Worm (Caenorhabditis elegans) whole organism, young adult: ENCODE results near the gene ZK418.6.

Source experiments
- Y95B8A.8 ChIP-seq: fragments of 200-800 bp; sonication (Bioruptor generic); IDR thresholded peaks from 2 replicates; pipeline ENCODE4 v1.3.6; 2022; ENCODE audit warnings: missing genetic modification reagents, missing genetic modification characterization, missing compliant biosample characterization
- ama-1 ChIP-seq, 3 experiments: fragments of 150-350 bp in 1 of 3; sonication (generic microtip) in 2 of 3; optimal IDR thresholded peaks; 2 replicates each; lab custom pipeline; 2014 to 2018; ENCODE audit warnings: missing biosample characterization in 2 of 3, missing genetic modification characterization in 2 of 3, missing genetic modification reagents in 2 of 3
- ets-4 ChIP-seq: fragments of 200-800 bp; sonication (Bioruptor generic); optimal IDR thresholded peaks from 2 replicates; lab custom pipeline; 2018; ENCODE audit warnings: mild to moderate bottlenecking, missing genetic modification characterization, missing compliant biosample characterization
- fkh-3 ChIP-seq: sonication (generic microtip); optimal IDR thresholded peaks from 2 replicates; lab custom pipeline; 2016; ENCODE audit warnings: mild to moderate bottlenecking, missing genetic modification characterization, missing compliant biosample characterization
- gei-17 ChIP-seq: fragments of 200-800 bp; sonication (Bioruptor generic); optimal IDR thresholded peaks from 2 replicates; lab custom pipeline; 2018; ENCODE audit warnings: mild to moderate bottlenecking, missing genetic modification characterization, missing compliant biosample characterization
- him-1 ChIP-seq: sonication (generic microtip); optimal IDR thresholded peaks from 2 replicates; lab custom pipeline; 2016; ENCODE audit warnings: missing genotype, missing genetic modification reagents, missing genetic modification characterization, missing compliant biosample characterization
- mxl-1 ChIP-seq: sonication (generic microtip); optimal IDR thresholded peaks from 2 replicates; lab custom pipeline; 2016; ENCODE audit warnings: missing genetic modification characterization, missing compliant biosample characterization
- sea-2 ChIP-seq: fragments of 200-800 bp; sonication (Bioruptor generic); IDR thresholded peaks from 2 replicates; pipeline ENCODE4 v1.3.6; 2022; ENCODE audit warnings: missing genetic modification characterization, missing compliant biosample characterization
- snpc-4 ChIP-seq, 5 experiments: fragments of 150-350 bp in 1 of 5; sonication (generic microtip) in 4 of 5; optimal IDR thresholded peaks; 2 replicates each; lab custom pipeline; 2014 to 2018; ENCODE audit warnings: missing genetic modification characterization in 5 of 5, missing biosample characterization in 3 of 5, antibody characterized with exemption in 2 of 5, mild to moderate bottlenecking in 2 of 5, missing compliant biosample characterization in 2 of 5, missing genotype in 2 of 5, moderate library complexity in 2 of 5, missing genetic modification reagents in 1 of 5
- unc-62 ChIP-seq: fragments of 150-350 bp; optimal IDR thresholded peaks from 2 replicates; lab custom pipeline; 2014; ENCODE audit warnings: missing biosample characterization, missing genetic modification reagents, missing genetic modification characterization

- TF ChIP-seq gei-17 (GFP tag; lab: Kevin White, UChicago) (no peak), sea-2 (no peak), ama-1 (optimal IDR thresholded peaks at IDR 0.05; lab: Kevin White, UChicago) (no peak), ama-1 (GFP tag; optimal IDR thresholded peaks at IDR 0.05; lab: Kevin White, UChicago) (no peak), him-1 (tag; lab: Kevin White, UChicago) (no peak), ets-4 (GFP tag; lab: Kevin White, UChicago) (no peak), mxl-1 (tag; lab: Kevin White, UChicago) (no peak), snpc-4 (GFP tag; optimal IDR thresholded peaks at IDR 0.05; lab: Kevin White, UChicago) (no peak), snpc-4 (tag; optimal IDR thresholded peaks at IDR 0.05; lab: Kevin White, UChicago) (no peak), unc-62 (GFP tag; lab: Kevin White, UChicago) (no peak), fkh-3 (tag; lab: Kevin White, UChicago) (no peak), Y95B8A.8 (GFP tag; lab: Robert Waterston, UW) (no peak)
Observed at ce11 chrIII:7045643-7046042, 33.0 kb downstream of the ZK418.6 start, which contains the start of gene R01H2.7.
